Worm (Caenorhabditis elegans) whole organism, L1 larva: ENCODE data around the gene lact-9.

Experiments used
- C04F5.9 ChIP-seq: sonication (generic microtip); optimal IDR thresholded peaks from 2 replicates; lab custom pipeline; 2016; ENCODE audit warnings: missing genetic modification characterization, missing compliant biosample characterization
- C16A3.4 ChIP-seq: fragments of 150-350 bp; optimal IDR thresholded peaks from 2 replicates; lab custom pipeline; 2014; ENCODE audit warnings: missing biosample characterization, missing genetic modification characterization
- blmp-1 ChIP-seq: fragments of 150-350 bp; optimal IDR thresholded peaks from 2 replicates; lab custom pipeline; 2014; ENCODE audit warnings: missing biosample characterization, missing genetic modification characterization
- ceh-63 ChIP-seq: fragments of 200-800 bp; sonication (Bioruptor generic); optimal IDR thresholded peaks from 2 replicates; lab custom pipeline; 2018; ENCODE audit warnings: mild to moderate bottlenecking, missing genetic modification characterization, missing compliant biosample characterization
- dpl-1 ChIP-seq, 3 experiments: fragments of 150-350 bp in 2 of 3; sonication (generic microtip) in 1 of 3; optimal IDR thresholded peaks; 2 replicates each; lab custom pipeline; 2014 to 2017; ENCODE audit warnings: missing biosample characterization in 3 of 3, missing genetic modification characterization in 3 of 3, missing genetic modification reagents in 3 of 3
- efl-1 ChIP-seq, 4 experiments: fragments of 150-350 bp; optimal IDR thresholded peaks in 3 of 4; peaks in 1 of 4; 1 replicate in 1 of 4; 2 replicates in 3 of 4; lab custom pipeline; 2014; ENCODE audit warnings: missing biosample characterization in 2 of 4, missing genetic modification characterization in 2 of 4, missing genetic modification reagents in 2 of 4
- egl-13 ChIP-seq: sonication (generic microtip); optimal IDR thresholded peaks from 2 replicates; lab custom pipeline; 2016; ENCODE audit warnings: missing genotype, missing genetic modification reagents, missing genetic modification characterization, missing compliant biosample characterization
- elt-2 ChIP-seq: sonication (generic microtip); optimal IDR thresholded peaks from 2 replicates; lab custom pipeline; 2016; ENCODE audit warnings: missing genetic modification characterization, mild to moderate bottlenecking, inconsistent platforms, missing compliant biosample characterization, missing genetic modification reagents
- fkh-10 ChIP-seq: sonication (generic microtip); optimal IDR thresholded peaks from 2 replicates; lab custom pipeline; 2017; ENCODE audit warnings: missing biosample characterization, missing genetic modification reagents, missing genetic modification characterization
- grh-1 ChIP-seq: fragments of 200-800 bp; sonication (Bioruptor generic); IDR thresholded peaks from 2 replicates; pipeline ENCODE4 v1.3.6; 2022; ENCODE audit warnings: missing genetic modification reagents, missing genetic modification characterization, missing compliant biosample characterization
- jun-1 ChIP-seq: fragments of 150-350 bp; optimal IDR thresholded peaks from 2 replicates; lab custom pipeline; 2014; ENCODE audit warnings: missing biosample characterization, missing genetic modification reagents, missing genetic modification characterization
- lin-13 ChIP-seq: fragments of 150-350 bp; optimal IDR thresholded peaks from 2 replicates; lab custom pipeline; 2014; ENCODE audit warnings: missing biosample characterization, missing genetic modification reagents, missing genetic modification characterization
- lin-14 ChIP-seq: fragments of 200-800 bp; sonication (Bioruptor generic); optimal IDR thresholded peaks from 2 replicates; lab custom pipeline; 2018; ENCODE audit warnings: mild to moderate bottlenecking, missing genetic modification characterization, moderate library complexity, missing compliant biosample characterization
- lin-35 ChIP-seq, 2 experiments: fragments of 150-350 bp; optimal IDR thresholded peaks; 2 replicates each; lab custom pipeline; 2014; ENCODE audit warnings: missing biosample characterization in 2 of 2, missing genetic modification characterization in 2 of 2, missing genetic modification reagents in 2 of 2
- lin-39 ChIP-seq: fragments of 150-350 bp; optimal IDR thresholded peaks from 2 replicates; lab custom pipeline; 2014; ENCODE audit warnings: missing biosample characterization, missing genetic modification reagents, missing genetic modification characterization
- lir-3 ChIP-seq: sonication (generic microtip); optimal IDR thresholded peaks from 2 replicates; lab custom pipeline; 2016; ENCODE audit warnings: mild to moderate bottlenecking, missing genetic modification characterization, moderate library complexity, missing compliant biosample characterization; ENCODE audit not compliant: poor library complexity
- lsy-2 ChIP-seq, 2 experiments: fragments of 150-350 bp; optimal IDR thresholded peaks; 2 replicates each; lab custom pipeline; 2014; ENCODE audit warnings: missing biosample characterization in 2 of 2, missing genetic modification characterization in 2 of 2
- mdl-1 ChIP-seq, 2 experiments: fragments of 150-350 bp; optimal IDR thresholded peaks; 2 replicates each; lab custom pipeline; 2014 to 2017; ENCODE audit warnings: missing biosample characterization in 2 of 2, missing genetic modification characterization in 2 of 2, inconsistent platforms in 1 of 2
- mef-2 ChIP-seq: fragments of 150-350 bp; optimal IDR thresholded peaks from 2 replicates; lab custom pipeline; 2014; ENCODE audit warnings: missing biosample characterization, missing genetic modification characterization
- mep-1 ChIP-seq: fragments of 150-350 bp; optimal IDR thresholded peaks from 2 replicates; lab custom pipeline; 2014; ENCODE audit warnings: missing biosample characterization, missing genetic modification characterization
- nhr-11 ChIP-seq: fragments of 150-350 bp; optimal IDR thresholded peaks from 2 replicates; lab custom pipeline; 2014; ENCODE audit warnings: missing biosample characterization, missing genetic modification characterization
- nhr-12 ChIP-seq: sonication (generic microtip); optimal IDR thresholded peaks from 2 replicates; lab custom pipeline; 2017; ENCODE audit warnings: missing biosample characterization, missing genetic modification characterization
- nhr-19 ChIP-seq: fragments of 200-800 bp; sonication (Bioruptor generic); conservative IDR thresholded peaks from 2 replicates; pipeline ENCODE4 v1.3.6; 2022; ENCODE audit warnings: missing genetic modification characterization, missing compliant biosample characterization
- nhr-20 ChIP-seq: sonication (generic microtip); optimal IDR thresholded peaks from 2 replicates; lab custom pipeline; 2016; ENCODE audit warnings: mild to moderate bottlenecking, missing genetic modification characterization, missing compliant biosample characterization
- nhr-28 ChIP-seq: fragments of 150-350 bp; optimal IDR thresholded peaks from 2 replicates; lab custom pipeline; 2014; ENCODE audit warnings: missing biosample characterization, missing genetic modification characterization
- nhr-47 ChIP-seq: sonication (generic microtip); optimal IDR thresholded peaks from 2 replicates; lab custom pipeline; 2016; ENCODE audit warnings: mild to moderate bottlenecking, missing genetic modification characterization, moderate library complexity, missing compliant biosample characterization
- nhr-71 ChIP-seq: sonication (generic microtip); optimal IDR thresholded peaks from 2 replicates; lab custom pipeline; 2016; ENCODE audit warnings: mild to moderate bottlenecking, missing genetic modification characterization, moderate library complexity, missing compliant biosample characterization
- nhr-77 ChIP-seq: fragments of 150-350 bp; optimal IDR thresholded peaks from 2 replicates; lab custom pipeline; 2014; ENCODE audit warnings: missing biosample characterization, missing genetic modification characterization
- nhr-85 ChIP-seq: sonication (generic microtip); peaks from one replicate; lab custom pipeline; 2016; ENCODE audit warnings: missing genetic modification characterization, inconsistent platforms, missing compliant biosample characterization
- pag-3 ChIP-seq: sonication (generic microtip); optimal IDR thresholded peaks from 2 replicates; lab custom pipeline; 2017; ENCODE audit warnings: missing genetic modification characterization, mild to moderate bottlenecking, missing compliant biosample characterization, antibody characterized with exemption, borderline replicate concordance; ENCODE audit not compliant: insufficient read depth
- pqm-1 ChIP-seq: sonication (generic microtip); optimal IDR thresholded peaks from 3 replicates; lab custom pipeline; 2017; ENCODE audit warnings: missing biosample characterization, missing genetic modification characterization
- rnt-1 ChIP-seq: sonication (generic microtip); optimal IDR thresholded peaks from 2 replicates; lab custom pipeline; 2016; ENCODE audit warnings: mild to moderate bottlenecking, missing genetic modification characterization, moderate library complexity, missing compliant biosample characterization
- skn-1 ChIP-seq: fragments of 150-350 bp; optimal IDR thresholded peaks from 2 replicates; lab custom pipeline; 2014; ENCODE audit warnings: missing biosample characterization, missing genetic modification characterization
- snpc-4 ChIP-seq: fragments of 150-350 bp; optimal IDR thresholded peaks from 2 replicates; lab custom pipeline; 2014; ENCODE audit warnings: missing biosample characterization, missing genetic modification characterization
- snu-23 ChIP-seq: sonication (generic microtip); optimal IDR thresholded peaks from 2 replicates; lab custom pipeline; 2016; ENCODE audit warnings: missing genetic modification characterization, missing compliant biosample characterization
- swsn-7 ChIP-seq: sonication (generic microtip); optimal IDR thresholded peaks from 2 replicates; lab custom pipeline; 2016; ENCODE audit warnings: missing genetic modification characterization, missing compliant biosample characterization
- tbx-2 ChIP-seq: sonication (generic microtip); optimal IDR thresholded peaks from 2 replicates; lab custom pipeline; 2016; ENCODE audit warnings: missing genetic modification characterization, missing compliant biosample characterization
- unc-130 ChIP-seq: fragments of 150-350 bp; optimal IDR thresholded peaks from 2 replicates; lab custom pipeline; 2017; ENCODE audit warnings: missing biosample characterization, missing genetic modification characterization, inconsistent platforms
- unc-30 ChIP-seq: sonication (generic microtip); optimal IDR thresholded peaks from 2 replicates; lab custom pipeline; 2017; ENCODE audit warnings: missing biosample characterization, missing genetic modification characterization
- unc-86 ChIP-seq: sonication (generic microtip); optimal IDR thresholded peaks from 2 replicates; lab custom pipeline; 2016; ENCODE audit warnings: missing genetic modification characterization, missing compliant biosample characterization
- zag-1 ChIP-seq: fragments of 150-350 bp; optimal IDR thresholded peaks from 2 replicates; lab custom pipeline; 2014; ENCODE audit warnings: missing biosample characterization, missing genetic modification characterization
- ztf-4 ChIP-seq: fragments of 150-350 bp; optimal IDR thresholded peaks from 2 replicates; lab custom pipeline; 2014; ENCODE audit warnings: missing biosample characterization, missing genetic modification characterization

Gene lact-9

ce11 chrIV:13785545-13785944 is at the start of gene lact-9:
Gene lact-9 (minus strand): TSS chrIV:13785645.
- no peak for TF ChIP-seq egl-13
- no peak for TF ChIP-seq zag-1 (tag; lab: Kevin White, UChicago)
- no peak for TF ChIP-seq ztf-4 (tag; lab: Kevin White, UChicago)
- TF ChIP-seq lir-3 (tag; lab: Kevin White, UChicago), result no peak
- TF ChIP-seq blmp-1 (tag; lab: Kevin White, UChicago), result no peak
- no peak for TF ChIP-seq nhr-77 (tag; lab: Kevin White, UChicago)
- no peak for TF ChIP-seq mdl-1 (tag; optimal IDR thresholded peaks at IDR 0.05; lab: Kevin White, UChicago)
- TF ChIP-seq mef-2 (tag; lab: Kevin White, UChicago), result no peak
- no peak for TF ChIP-seq C04F5.9 (tag; lab: Kevin White, UChicago)
- TF ChIP-seq swsn-7 (tag; lab: Kevin White, UChicago), result no peak
- TF ChIP-seq nhr-47 (tag; lab: Kevin White, UChicago), result no peak
- no peak for TF ChIP-seq snpc-4 (tag; lab: Kevin White, UChicago)
- TF ChIP-seq, all 84 proteins: peak for 0

ce11 chrIV:13834394-13835129 is 49.1 kb upstream of the lact-9 start:
- TF ChIP-seq grh-1 (GFP tag; lab: Robert Waterston, UW), result no peak
- TF ChIP-seq efl-1 (optimal IDR thresholded peaks at IDR 0.05; lab: Kevin White, UChicago), result no peak
- TF ChIP-seq efl-1 (GFP tag; optimal IDR thresholded peaks at IDR 0.05 in 1 of 2; lab: Kevin White, UChicago), result peak in 1 of 2 experiments; percentile 61
- TF ChIP-seq nhr-85 (tag; lab: Kevin White, UChicago), result peak; percentile 66
- TF ChIP-seq unc-86, result no peak

- TF ChIP-seq zag-1 (tag; lab: Kevin White, UChicago) (no peak), fkh-10 (GFP tag; lab: Kevin White, UChicago) (no peak), ceh-63 (GFP tag; lab: Kevin White, UChicago) (no peak)
- TF ChIP-seq, all 84 proteins: peak for 0
Measured at ce11 chrIV:13827586-13827985, 42.1 kb upstream of the lact-9 start, which contains the start of gene rga-5. Gene rga-5 (plus strand): TSS chrIV:13827886.

ce11 chrIV:13826363-13826762 is 40.9 kb upstream of the lact-9 start:
- TF ChIP-seq rnt-1 (tag; lab: Kevin White, UChicago), result peak; percentile 87
- TF ChIP-seq nhr-28, result no peak
- no peak for TF ChIP-seq lin-13 (GFP tag; lab: Kevin White, UChicago)
- TF ChIP-seq lin-14 (GFP tag; lab: Kevin White, UChicago), result peak; percentile 96
- TF ChIP-seq nhr-71 (tag; lab: Kevin White, UChicago), result peak; percentile 88
- TF ChIP-seq ztf-4 (tag; lab: Kevin White, UChicago), result peak; percentile 24
- TF ChIP-seq lsy-2 (tag; optimal IDR thresholded peaks at IDR 0.05; lab: Kevin White, UChicago), result peak; percentile 53 to 81
- peak; percentile 23 for TF ChIP-seq tbx-2 (tag; lab: Kevin White, UChicago)
- TF ChIP-seq mep-1, result peak; percentile 17
- TF ChIP-seq jun-1 (tag; lab: Kevin White, UChicago), result no peak
- TF ChIP-seq pqm-1 (tag; lab: Kevin White, UChicago), result peak; percentile 29
- TF ChIP-seq swsn-7 (tag; lab: Kevin White, UChicago), result peak; percentile 47
- peak; percentile 11 for TF ChIP-seq lin-39 (tag; lab: Kevin White, UChicago)
- peak; percentile 69 for TF ChIP-seq elt-2 (tag; lab: Kevin White, UChicago)
- TF ChIP-seq unc-86, result no peak
- peak; percentile 76 for TF ChIP-seq pag-3 (tag; lab: Kevin White, UChicago)
- peak; percentile 9 for TF ChIP-seq skn-1 (tag; lab: Kevin White, UChicago)
- TF ChIP-seq unc-130, result peak; percentile 18
- peak in 1 of 2 experiments; percentile 47 for TF ChIP-seq mdl-1 (tag; optimal IDR thresholded peaks at IDR 0.05; lab: Kevin White, UChicago)
- TF ChIP-seq snu-23, result peak; percentile 72
- no peak for TF ChIP-seq nhr-11 (tag; lab: Kevin White, UChicago)
- TF ChIP-seq nhr-47 (tag; lab: Kevin White, UChicago), result peak; percentile 43
- peak; percentile 63 for TF ChIP-seq nhr-20 (tag; lab: Kevin White, UChicago)
- peak; percentile 48 for TF ChIP-seq C16A3.4 (tag; lab: Kevin White, UChicago)
- no peak for TF ChIP-seq unc-30 (tag; lab: Kevin White, UChicago)
- peak in 2 of 3 experiments; percentile 21 to 24 for TF ChIP-seq dpl-1 (GFP tag; optimal IDR thresholded peaks at IDR 0.05; lab: Kevin White, UChicago)
- no peak for TF ChIP-seq grh-1 (GFP tag; lab: Robert Waterston, UW)
- TF ChIP-seq efl-1 (optimal IDR thresholded peaks at IDR 0.05; lab: Kevin White, UChicago), result peak; percentile 56 to 57
- TF ChIP-seq efl-1 (GFP tag; optimal IDR thresholded peaks at IDR 0.05 in 1 of 2; lab: Kevin White, UChicago), result peak; percentile 22 to 92
- no peak for TF ChIP-seq nhr-12 (tag; lab: Kevin White, UChicago)
- peak; percentile 65 for TF ChIP-seq nhr-19 (GFP tag; lab: Robert Waterston, UW)
- peak; percentile 98 for TF ChIP-seq blmp-1 (tag; lab: Kevin White, UChicago)
- peak; percentile 18 to 41 for TF ChIP-seq lin-35 (GFP tag; optimal IDR thresholded peaks at IDR 0.05; lab: Kevin White, UChicago)
